Fruit fly (Drosophila melanogaster): ENCODE measurements around the gene CG9519.

The CG9519 gene

dm6 chrX:14839739-14840347, 16.3 kb downstream of the CG9519 start (continued):
- TF ChIP-seq topi (GFP tag; optimal IDR thresholded peaks at IDR 0.05) = peak; percentile 38
- TF ChIP-seq Hr4 (GFP tag; optimal IDR thresholded peaks at IDR 0.05) = peak; percentile 5
- peak; percentile 13 for TF ChIP-seq Ets96B (tag; optimal IDR thresholded peaks at IDR 0.05)
- peak; percentile 54 for TF ChIP-seq Met (GFP tag; optimal IDR thresholded peaks at IDR 0.05)
- no peak for TF ChIP-seq Hr38 (GFP tag; optimal IDR thresholded peaks at IDR 0.05)
- TF ChIP-seq CG10669 (GFP tag; optimal IDR thresholded peaks at IDR 0.05) = no peak
- no peak for TF ChIP-seq Eip93F (GFP tag; optimal IDR thresholded peaks at IDR 0.05)
- peak; percentile 4 for TF ChIP-seq CG3032 (tag; optimal IDR thresholded peaks at IDR 0.05)
- no peak for TF ChIP-seq fd59A (GFP tag; optimal IDR thresholded peaks at IDR 0.05)
- TF ChIP-seq Blimp-1 (GFP tag; optimal IDR thresholded peaks at IDR 0.05) = no peak
- peak; percentile 9 for TF ChIP-seq Eip78C (GFP tag)
- TF ChIP-seq pdm3 (GFP tag; optimal IDR thresholded peaks at IDR 0.05) = peak; percentile 44
- TF ChIP-seq CG8632 (GFP tag; optimal IDR thresholded peaks at IDR 0.05) = peak; percentile 14
- TF ChIP-seq Sox102F (GFP tag; optimal IDR thresholded peaks at IDR 0.05) = peak; percentile 15
- TF ChIP-seq Hr39 (GFP tag; optimal IDR thresholded peaks at IDR 0.05) = peak; percentile 53
- TF ChIP-seq cyc (GFP tag; optimal IDR thresholded peaks at IDR 0.05) = peak; percentile 40
- peak; percentile 30; the same call in 2 of the 3 replicates for TF ChIP-seq CG8119 (GFP tag; IDR thresholded peaks at IDR 0.05)
- TF ChIP-seq CG11294 (GFP tag; IDR thresholded peaks at IDR 0.05) = 0 out of 2 replicates have a peak, but pooled peaks have one; percentile 50
- TF ChIP-seq esn (GFP tag; optimal IDR thresholded peaks at IDR 0.05) = peak; percentile 30
- peak; percentile 16 for TF ChIP-seq Eip75B (GFP tag; optimal IDR thresholded peaks at IDR 0.05)
- TF ChIP-seq Smox (GFP tag; optimal IDR thresholded peaks at IDR 0.05) = no peak
- no peak for TF ChIP-seq CG6854 (GFP tag; optimal IDR thresholded peaks at IDR 0.05)
- no peak for TF ChIP-seq fd85E (GFP tag; optimal IDR thresholded peaks at IDR 0.05)
- no peak for TF ChIP-seq CG6792 (GFP tag; optimal IDR thresholded peaks at IDR 0.05)
- TF ChIP-seq dsx (GFP tag; optimal IDR thresholded peaks at IDR 0.05; ENCODE audit: poor library complexity, severe bottlenecking) = no peak
- no peak for TF ChIP-seq CG34406 (GFP tag; optimal IDR thresholded peaks at IDR 0.05)
- TF ChIP-seq CG10631 (GFP tag; optimal IDR thresholded peaks at IDR 0.05) = peak; percentile 35
- TF ChIP-seq CG11902 (GFP tag; optimal IDR thresholded peaks at IDR 0.05) = no peak
- peak; percentile 3 for TF ChIP-seq OdsH (GFP tag; optimal IDR thresholded peaks at IDR 0.05)
- TF ChIP-seq fkh (GFP tag; optimal IDR thresholded peaks at IDR 0.05) = peak; percentile 57
- no peak for TF ChIP-seq CG6276 (GFP tag; optimal IDR thresholded peaks at IDR 0.05)
- TF ChIP-seq CG4318 (GFP tag; optimal IDR thresholded peaks at IDR 0.05) = no peak
- no peak for TF ChIP-seq ss (GFP tag; optimal IDR thresholded peaks at IDR 0.05)
- no peak for TF ChIP-seq net (GFP tag; optimal IDR thresholded peaks at IDR 0.05)
- TF ChIP-seq Sox15 (GFP tag; optimal IDR thresholded peaks at IDR 0.05) = no peak
- peak; percentile 41 for TF ChIP-seq lz (GFP tag; optimal IDR thresholded peaks at IDR 0.05)
- no peak for TF ChIP-seq CG16779 (tag; optimal IDR thresholded peaks at IDR 0.05)
- TF ChIP-seq CG6808 (GFP tag; optimal IDR thresholded peaks at IDR 0.05) = no peak
- TF ChIP-seq Gug (GFP tag; IDR thresholded peaks at IDR 0.05) = no peak

dm6 chrX:14839047-14839446, 17.1 kb downstream of the CG9519 start, which contains the start of the genes CG32590 and Flo2:
Gene CG32590 (minus strand): TSS chrX:14839106.
Gene Flo2 (plus strand): TSS chrX:14839376.
- peak; percentile 68 for TF ChIP-seq Ets21C (GFP tag; optimal IDR thresholded peaks at IDR 0.05)
- TF ChIP-seq CG6808 (GFP tag; optimal IDR thresholded peaks at IDR 0.05) = no peak
- no peak for TF ChIP-seq CG32006 (GFP tag; optimal IDR thresholded peaks at IDR 0.05)
- peak; percentile 74 for TF ChIP-seq CG31627 (GFP tag; optimal IDR thresholded peaks at IDR 0.05)
- TF ChIP-seq CG11902 (GFP tag; optimal IDR thresholded peaks at IDR 0.05) = peak; percentile 34
- TF ChIP-seq fd85E (GFP tag; optimal IDR thresholded peaks at IDR 0.05) = no peak
- TF ChIP-seq Hr39 (GFP tag; optimal IDR thresholded peaks at IDR 0.05) = peak; percentile 76
- TF ChIP-seq CG3032 (tag; optimal IDR thresholded peaks at IDR 0.05) = peak; percentile 53
- TF ChIP-seq Sox14 (GFP tag; optimal IDR thresholded peaks at IDR 0.05) = peak; percentile 60
- peak; percentile 59 for TF ChIP-seq Sox102F (GFP tag; optimal IDR thresholded peaks at IDR 0.05)
- TF ChIP-seq Blimp-1 (GFP tag; optimal IDR thresholded peaks at IDR 0.05) = no peak
- TF ChIP-seq CG6854 (GFP tag; optimal IDR thresholded peaks at IDR 0.05) = no peak
- peak; percentile 53 for TF ChIP-seq Ets96B (tag; optimal IDR thresholded peaks at IDR 0.05)
- TF ChIP-seq CG4318 (GFP tag; optimal IDR thresholded peaks at IDR 0.05) = no peak
- TF ChIP-seq CG8119 (GFP tag; IDR thresholded peaks at IDR 0.05) = no peak
- peak in 1 of 2 experiments; percentile 19 for TF ChIP-seq ss (GFP tag; optimal IDR thresholded peaks at IDR 0.05)
- TF ChIP-seq Sox15 (GFP tag; optimal IDR thresholded peaks at IDR 0.05) = peak; percentile 28
- no peak for TF ChIP-seq CG10631 (GFP tag; optimal IDR thresholded peaks at IDR 0.05)
- peak; percentile 51; the same call in 1 of the 2 replicates for TF ChIP-seq CG11294 (GFP tag; IDR thresholded peaks at IDR 0.05)
- peak; percentile 58 for TF ChIP-seq achi (GFP tag; optimal IDR thresholded peaks at IDR 0.05)
- no peak for TF ChIP-seq salr (GFP tag; optimal IDR thresholded peaks at IDR 0.05)
- TF ChIP-seq Gug (GFP tag; IDR thresholded peaks at IDR 0.05) = peak; percentile 69
- peak; percentile 84 for TF ChIP-seq eg (GFP tag; IDR thresholded peaks at IDR 0.05)
- peak; percentile 48 for TF ChIP-seq Met (GFP tag; optimal IDR thresholded peaks at IDR 0.05)
- TF ChIP-seq CG6276 (GFP tag; optimal IDR thresholded peaks at IDR 0.05) = no peak
- TF ChIP-seq CG15336 (GFP tag; IDR thresholded peaks at IDR 0.05) = 0 out of 2 replicates have a peak, but pooled peaks have one; percentile 45
- TF ChIP-seq OdsH (GFP tag; optimal IDR thresholded peaks at IDR 0.05) = peak; percentile 71
- TF ChIP-seq CG7368 (GFP tag; optimal IDR thresholded peaks at IDR 0.05) = no peak

All from whole organism, prepupa.